Fruit fly (Drosophila melanogaster): Measurements from ENCODE around the gene prd1.

DNA sequence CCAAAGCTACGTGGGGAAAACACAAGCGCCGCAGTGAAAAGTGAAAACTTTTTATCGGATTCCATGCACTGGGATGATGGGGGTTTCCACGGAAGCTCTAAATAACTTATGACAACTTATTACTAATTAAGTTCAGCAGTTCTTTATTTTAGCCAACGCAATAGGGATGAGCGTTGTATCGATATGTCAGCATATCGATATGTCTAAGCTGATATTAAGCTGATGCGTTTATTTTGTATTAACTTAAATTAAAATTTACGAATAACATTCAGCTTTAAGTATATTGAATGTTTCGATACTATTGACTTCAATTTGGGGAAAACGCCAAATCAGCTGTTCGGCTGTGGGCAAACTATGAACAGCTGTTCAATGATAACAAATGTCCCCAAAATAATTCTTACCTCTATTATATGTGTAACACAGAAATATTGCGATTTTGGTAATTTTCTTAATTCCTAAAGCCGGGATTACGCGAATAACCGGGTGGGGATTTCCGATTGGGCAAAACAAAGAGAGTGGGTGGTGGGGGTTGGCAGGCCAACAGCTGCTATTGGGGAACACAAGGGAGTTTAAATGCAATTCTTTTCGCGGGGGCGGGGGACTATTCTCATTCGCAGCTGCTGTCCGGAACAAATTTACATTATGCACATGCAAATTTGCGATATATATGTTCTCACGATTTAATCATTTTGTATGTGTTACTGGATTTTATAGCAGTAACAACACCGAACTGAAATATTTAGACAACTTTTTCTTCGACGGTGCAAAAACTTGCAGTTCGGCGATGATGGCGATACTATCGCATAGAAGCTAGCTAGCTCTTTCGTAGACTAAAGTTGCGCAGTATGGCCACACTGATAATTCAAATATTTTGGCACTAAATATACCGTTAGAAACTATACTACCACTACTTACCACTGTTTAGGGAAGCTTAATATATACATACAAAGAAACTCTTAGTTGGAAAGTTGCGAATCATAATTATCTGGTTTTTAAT is 37.2 kb downstream of the prd1 start, which contains the start of gene CG6923:
- TF ChIP-seq rn (GFP tag; IDR thresholded peaks at IDR 0.05), result no peak
- no peak for TF ChIP-seq Pif1B (GFP tag; optimal IDR thresholded peaks at IDR 0.05)
- no peak for TF ChIP-seq CG9948 (tag; optimal IDR thresholded peaks at IDR 0.05)
- no peak for TF ChIP-seq CG4496 (GFP tag; IDR thresholded peaks at IDR 0.05)
- TF ChIP-seq D1 (tag; optimal IDR thresholded peaks at IDR 0.05), result no peak
